Worm (Caenorhabditis elegans): Measurements from ENCODE around the gene C33B4.2.

- no peak for TF ChIP-seq pha-4 (tag; optimal IDR thresholded peaks at IDR 0.05)
- TF ChIP-seq snpc-4 (GFP tag; optimal IDR thresholded peaks at IDR 0.05), result no peak
- no peak for TF ChIP-seq snpc-4 (tag; optimal IDR thresholded peaks at IDR 0.05)
Observed at ce11 chrII:11392390-11392789, 20.4 kb upstream of the C33B4.2 start.
